Fruit fly (Drosophila melanogaster): ENCODE data around the gene CG10650.

Gene CG10650

dm6 chr2L:19014032-19014880 lies 18.5 kb upstream of the CG10650 start (continued):
- TF ChIP-seq CG13296 (GFP tag; optimal IDR thresholded peaks at IDR 0.05) = peak; percentile 89
- peak; percentile 35; the same call in 1 of the 2 replicates for TF ChIP-seq seq (GFP tag; IDR thresholded peaks at IDR 0.05)
- TF ChIP-seq CG11560 (tag; IDR thresholded peaks at IDR 0.05) = 0 out of 3 replicates have a peak, but pooled peaks have one; percentile 32
- peak; percentile 62 for TF ChIP-seq tap (tag; optimal IDR thresholded peaks at IDR 0.05)
- TF ChIP-seq CG7963 (GFP tag; IDR thresholded peaks at IDR 0.05; ENCODE audit: partially characterized antibody) = no peak
- TF ChIP-seq CG9437 (GFP tag; optimal IDR thresholded peaks at IDR 0.05) = peak; percentile 59
- TF ChIP-seq CkIIα-i1 (GFP tag; IDR thresholded peaks at IDR 0.05) = no peak
- TF ChIP-seq Hand (GFP tag; optimal IDR thresholded peaks at IDR 0.05) = peak; percentile 91
- peak; percentile 36 for TF ChIP-seq Max (GFP tag; optimal IDR thresholded peaks at IDR 0.05)
- TF ChIP-seq CG16815 (GFP tag; optimal IDR thresholded peaks at IDR 0.05) = peak; percentile 52
- TF ChIP-seq Xrp1 (GFP tag; IDR thresholded peaks at IDR 0.05) = peak; percentile 73
- peak; percentile 26 for TF ChIP-seq CG15696 (tag; optimal IDR thresholded peaks at IDR 0.05)
- TF ChIP-seq dmrt99B (tag; optimal IDR thresholded peaks at IDR 0.05) = peak; percentile 88
- peak; percentile 8; the same call in 1 of the 3 replicates for TF ChIP-seq zfh1 (GFP tag; IDR thresholded peaks at IDR 0.05)
- peak; percentile 29 for TF ChIP-seq Hsf (GFP tag; optimal IDR thresholded peaks at IDR 0.05)
- TF ChIP-seq CG17385 (GFP tag; optimal IDR thresholded peaks at IDR 0.05) = peak; percentile 80
- peak in 1 of 2 experiments; percentile 79 for TF ChIP-seq Hr51 (GFP tag; optimal IDR thresholded peaks at IDR 0.05)
- TF ChIP-seq Fer2 (tag; optimal IDR thresholded peaks at IDR 0.05) = peak; percentile 31
- peak; percentile 35 for TF ChIP-seq CG31388 (GFP tag; optimal IDR thresholded peaks at IDR 0.05)
- TF ChIP-seq HHEX (GFP tag; optimal IDR thresholded peaks at IDR 0.05) = peak; percentile 73
- no peak for TF ChIP-seq Kr (GFP tag; optimal IDR thresholded peaks at IDR 0.05)
- TF ChIP-seq jigr1 (GFP tag; IDR thresholded peaks at IDR 0.05) = no peak
- peak; percentile 70 for TF ChIP-seq Blimp-1 (GFP tag; optimal IDR thresholded peaks at IDR 0.05)
- TF ChIP-seq gcm (GFP tag; optimal IDR thresholded peaks at IDR 0.05) = peak; percentile 51
- peak; percentile 27 for TF ChIP-seq CG8359 (GFP tag; optimal IDR thresholded peaks at IDR 0.05; ENCODE audit: borderline replicate concordance)
- peak; percentile 43 for TF ChIP-seq tio (GFP tag; optimal IDR thresholded peaks at IDR 0.05)
- peak; percentile 62 for TF ChIP-seq CG5180 (GFP tag; optimal IDR thresholded peaks at IDR 0.05)
- TF ChIP-seq CG11085 (GFP tag; IDR thresholded peaks at IDR 0.05) = 0 out of 2 replicates have a peak, but pooled peaks have one; percentile 42
- 0 out of 2 replicates have a peak, but pooled peaks have one; percentile 11 for TF ChIP-seq ssp (GFP tag; IDR thresholded peaks at IDR 0.05)
- peak; percentile 52 for TF ChIP-seq onecut (GFP tag; IDR thresholded peaks at IDR 0.05)
- peak; percentile 79 for TF ChIP-seq CG17359 (tag; optimal IDR thresholded peaks at IDR 0.05)
- peak; percentile 53 for TF ChIP-seq CG9932 (GFP tag; IDR thresholded peaks at IDR 0.05)
- TF ChIP-seq Rfx (GFP tag; IDR thresholded peaks at IDR 0.05) = peak; percentile 57
- TF ChIP-seq fd96Cb (tag; optimal IDR thresholded peaks at IDR 0.05) = peak; percentile 67
- peak; percentile 66 for TF ChIP-seq CG15601 (tag; optimal IDR thresholded peaks at IDR 0.05)
- peak; percentile 45 for TF ChIP-seq exex (tag; optimal IDR thresholded peaks at IDR 0.05)
- peak; percentile 20 for TF ChIP-seq mam (GFP tag; optimal IDR thresholded peaks at IDR 0.05)
- TF ChIP-seq Hmx (GFP tag; optimal IDR thresholded peaks at IDR 0.05) = no peak
- 0 out of 2 replicates have a peak, but pooled peaks have one; percentile 29 for TF ChIP-seq H2.0 (GFP tag; IDR thresholded peaks at IDR 0.05)
- TF ChIP-seq CG3065 (GFP tag; optimal IDR thresholded peaks at IDR 0.05) = no peak
- TF ChIP-seq HLH54F (GFP tag; optimal IDR thresholded peaks at IDR 0.05) = peak; percentile 10
- peak; percentile 80; the same call in 2 of the 3 replicates for TF ChIP-seq CG17361 (GFP tag; IDR thresholded peaks at IDR 0.05)
- TF ChIP-seq ind (GFP tag; optimal IDR thresholded peaks at IDR 0.05) = peak; percentile 58
- TF ChIP-seq Adf1 (GFP tag; IDR thresholded peaks at IDR 0.05) = no peak
- peak; percentile 78 for TF ChIP-seq Sox102F (GFP tag; optimal IDR thresholded peaks at IDR 0.05)
- no peak for TF ChIP-seq CG17612 (GFP tag; IDR thresholded peaks at IDR 0.05)
- TF ChIP-seq Meics (GFP tag; optimal IDR thresholded peaks at IDR 0.05) = peak; percentile 88

All from whole organism, embryonic.